Fruit fly (Drosophila melanogaster): ENCODE data around the gene Nuak.

Gene Nuak

dm6 chr3R:10266624-10267492, 2.8 kb downstream of the Nuak start (continued):
- TF ChIP-seq Trl (optimal IDR thresholded peaks at IDR 0.05), result peak; percentile 41 to 53
- no peak for TF ChIP-seq Trl (GFP tag; optimal IDR thresholded peaks at IDR 0.05)
- TF ChIP-seq CG4707 (GFP tag; optimal IDR thresholded peaks at IDR 0.05), result peak; percentile 19
- no peak for TF ChIP-seq pho (GFP tag; optimal IDR thresholded peaks at IDR 0.05)
- no peak for TF ChIP-seq CG13775 (GFP tag; optimal IDR thresholded peaks at IDR 0.05)
- no peak for TF ChIP-seq tio (GFP tag; optimal IDR thresholded peaks at IDR 0.05)
- TF ChIP-seq zen (tag; optimal IDR thresholded peaks at IDR 0.05), result no peak
- TF ChIP-seq Drgx (GFP tag; IDR thresholded peaks at IDR 0.05), result peak; percentile 50
- no peak for TF ChIP-seq CG34422 (GFP tag; IDR thresholded peaks at IDR 0.05)
- TF ChIP-seq fd102C (GFP tag; optimal IDR thresholded peaks at IDR 0.05), result no peak
- peak in 1 of 2 experiments; percentile 38 for TF ChIP-seq crp (GFP tag; optimal IDR thresholded peaks at IDR 0.05)
- TF ChIP-seq sens (GFP tag), result peak; percentile 77
- no peak for TF ChIP-seq psq (GFP tag; optimal IDR thresholded peaks at IDR 0.05)
- 0 out of 3 replicates have a peak, but pooled peaks have one; percentile 28 for TF ChIP-seq CG7357 (GFP tag; IDR thresholded peaks at IDR 0.05)
- TF ChIP-seq Oli (tag; optimal IDR thresholded peaks at IDR 0.05), result peak; percentile 9
- TF ChIP-seq ewg (GFP tag; optimal IDR thresholded peaks at IDR 0.05), result no peak
- no peak for TF ChIP-seq gro (GFP tag; optimal IDR thresholded peaks at IDR 0.05)
- TF ChIP-seq CG11398 (GFP tag; optimal IDR thresholded peaks at IDR 0.05), result no peak
- TF ChIP-seq lbe (GFP tag; optimal IDR thresholded peaks at IDR 0.05), result no peak
- no peak for TF ChIP-seq E2f2 (GFP tag; IDR thresholded peaks at IDR 0.05)
- TF ChIP-seq CG30403 (GFP tag; optimal IDR thresholded peaks at IDR 0.05), result no peak
- TF ChIP-seq Dp (GFP tag; optimal IDR thresholded peaks at IDR 0.05), result no peak
- peak; percentile 3 for TF ChIP-seq CG18262 (tag; optimal IDR thresholded peaks at IDR 0.05)
- no peak for TF ChIP-seq CG17186 (GFP tag; optimal IDR thresholded peaks at IDR 0.05)
- TF ChIP-seq lmd (GFP tag; IDR thresholded peaks at IDR 0.05), result peak; percentile 13; the same call in 1 of the 2 replicates
- no peak for TF ChIP-seq CG8089 (GFP tag; optimal IDR thresholded peaks at IDR 0.05)
- TF ChIP-seq pros (GFP tag; optimal IDR thresholded peaks at IDR 0.05), result peak; percentile 11
- TF ChIP-seq Bteb2 (GFP tag; optimal IDR thresholded peaks at IDR 0.05), result no peak
- TF ChIP-seq Asciz (GFP tag; optimal IDR thresholded peaks at IDR 0.05), result no peak
- TF ChIP-seq Fer2 (tag; optimal IDR thresholded peaks at IDR 0.05), result no peak
- no peak for TF ChIP-seq CG2116 (GFP tag; optimal IDR thresholded peaks at IDR 0.05)

DNA sequence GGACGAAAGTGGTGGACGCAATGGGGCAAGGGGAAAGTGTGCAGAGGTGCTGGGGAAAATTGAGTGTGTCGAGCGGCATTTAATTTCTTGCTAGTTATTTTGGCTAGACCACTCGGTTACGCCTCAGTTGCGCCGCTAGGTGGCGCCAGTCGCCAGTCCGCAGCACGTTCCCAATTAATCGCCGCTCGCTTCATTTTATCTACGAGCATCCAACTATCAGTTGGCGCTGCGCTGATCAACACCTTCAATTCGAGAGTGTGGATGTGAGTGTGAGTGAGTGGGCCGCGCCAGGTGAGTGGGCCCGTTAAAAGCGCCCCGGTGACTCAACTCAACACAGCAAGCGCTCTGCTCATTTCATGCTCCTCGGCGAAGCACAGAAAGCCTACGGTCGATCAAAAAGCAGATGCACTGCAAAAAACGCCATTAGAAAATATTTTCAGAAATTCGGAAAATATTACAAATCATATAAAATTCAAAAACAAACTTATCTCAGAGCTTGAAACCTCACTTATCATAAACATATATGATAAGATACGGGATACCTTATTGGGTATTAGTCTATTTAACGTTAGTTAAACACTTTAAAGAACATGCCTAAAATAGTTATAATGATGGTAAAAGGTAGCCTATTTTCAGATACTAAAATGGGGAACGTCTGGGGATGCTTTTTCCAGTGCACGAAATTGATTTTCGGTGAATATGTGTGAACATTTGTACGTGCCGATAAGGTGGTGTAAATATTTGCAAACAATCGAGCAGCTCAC, 4.2 kb downstream of the Nuak start:
- TF ChIP-seq CG9932 (GFP tag; IDR thresholded peaks at IDR 0.05), result peak; percentile 73
- TF ChIP-seq cas (GFP tag; IDR thresholded peaks at IDR 0.05), result no peak
- TF ChIP-seq sr (GFP tag; IDR thresholded peaks at IDR 0.05), result peak; percentile 92
- TF ChIP-seq CG33213 (GFP tag; optimal IDR thresholded peaks at IDR 0.05), result peak; percentile 59
- peak; percentile 59 for TF ChIP-seq schlank (tag; optimal IDR thresholded peaks at IDR 0.05)
- TF ChIP-seq Meics (GFP tag; optimal IDR thresholded peaks at IDR 0.05), result peak; percentile 89
- TF ChIP-seq mam (GFP tag; optimal IDR thresholded peaks at IDR 0.05), result peak; percentile 87
- TF ChIP-seq CG7963 (GFP tag; IDR thresholded peaks at IDR 0.05; ENCODE audit: partially characterized antibody), result no peak
- peak; percentile 56 for TF ChIP-seq CG31224 (GFP tag; IDR thresholded peaks at IDR 0.05)
- TF ChIP-seq CG17186 (GFP tag; optimal IDR thresholded peaks at IDR 0.05), result peak; percentile 18
- peak; percentile 76 for TF ChIP-seq CHES-1-like (GFP tag; optimal IDR thresholded peaks at IDR 0.05)
- TF ChIP-seq CG1647 (GFP tag; optimal IDR thresholded peaks at IDR 0.05), result peak; percentile 52
- TF ChIP-seq CG6254 (GFP tag; optimal IDR thresholded peaks at IDR 0.05), result peak; percentile 56
- no peak for TF ChIP-seq CG8478 (optimal IDR thresholded peaks at IDR 0.05)
- TF ChIP-seq CG11085 (GFP tag; IDR thresholded peaks at IDR 0.05), result peak; percentile 44
- TF ChIP-seq zfh1 (GFP tag; IDR thresholded peaks at IDR 0.05), result peak; percentile 59; the same call in 2 of the 3 replicates
- peak; percentile 70 for TF ChIP-seq CG18011 (GFP tag; optimal IDR thresholded peaks at IDR 0.05)
- TF ChIP-seq ac (GFP tag; optimal IDR thresholded peaks at IDR 0.05), result no peak
- TF ChIP-seq zfh2 (GFP tag; optimal IDR thresholded peaks at IDR 0.05), result peak; percentile 85

Measured in whole organism, embryonic.